Worm (Caenorhabditis elegans): Measurements from ENCODE around the gene C53A5.11.

Gene C53A5.11

ce11 chrV:14548510-14548909 lies 14.2 kb upstream of the C53A5.11 start:
- TF ChIP-seq ceh-82 (tag; optimal IDR thresholded peaks at IDR 0.05) (no peak), elt-1 (tag; optimal IDR thresholded peaks at IDR 0.05) (no peak), Y55F3AM.14 (GFP tag; optimal IDR thresholded peaks at IDR 0.05) (no peak), mbf-1 (tag; optimal IDR thresholded peaks at IDR 0.05) (no peak), C34F6.9 (tag; optimal IDR thresholded peaks at IDR 0.05) (peak; percentile 34), elt-3 (tag; optimal IDR thresholded peaks at IDR 0.05) (no peak), nhr-237 (tag; optimal IDR thresholded peaks at IDR 0.05) (no peak), fos-1 (tag; optimal IDR thresholded peaks at IDR 0.05) (peak; percentile 16), nhr-23 (tag; optimal IDR thresholded peaks at IDR 0.05) (no peak), mab-5 (tag; optimal IDR thresholded peaks at IDR 0.05) (no peak), R02D3.7 (tag; optimal IDR thresholded peaks at IDR 0.05) (no peak), ztf-11 (tag; optimal IDR thresholded peaks at IDR 0.05) (no peak), nhr-129 (tag; optimal IDR thresholded peaks at IDR 0.05) (no peak)

ce11 chrV:14556187-14556586 lies 6.5 kb upstream of the C53A5.11 start, which contains the start of gene srg-47:
Gene srg-47, minus strand, starts transcription at chrV:14556287.
- TF ChIP-seq dmd-4 (tag; optimal IDR thresholded peaks at IDR 0.05): no peak
- no peak for TF ChIP-seq ztf-4 (tag; optimal IDR thresholded peaks at IDR 0.05)
- TF ChIP-seq skn-1 (tag; optimal IDR thresholded peaks at IDR 0.05): no peak
- no peak for TF ChIP-seq ceh-16 (tag; optimal IDR thresholded peaks at IDR 0.05)
- TF ChIP-seq F13H6.1 (tag; optimal IDR thresholded peaks at IDR 0.05): no peak
- no peak for TF ChIP-seq mab-5 (tag; optimal IDR thresholded peaks at IDR 0.05)
- TF ChIP-seq lsy-2 (tag; optimal IDR thresholded peaks at IDR 0.05): no peak
- no peak for TF ChIP-seq mdl-1 (tag; optimal IDR thresholded peaks at IDR 0.05)
- TF ChIP-seq unc-62 (GFP tag; optimal IDR thresholded peaks at IDR 0.05): no peak
- no peak for TF ChIP-seq snpc-4 (tag; optimal IDR thresholded peaks at IDR 0.05)
- TF ChIP-seq sma-9 (GFP tag; optimal IDR thresholded peaks at IDR 0.05): no peak
- TF ChIP-seq sma-9 (tag; optimal IDR thresholded peaks at IDR 0.05): no peak
- TF ChIP-seq nhr-11 (tag; optimal IDR thresholded peaks at IDR 0.05): no peak
- TF ChIP-seq sma-3 (GFP tag; optimal IDR thresholded peaks at IDR 0.05): no peak
- no peak for TF ChIP-seq fos-1 (tag; optimal IDR thresholded peaks at IDR 0.05)

ce11 chrV:14558757-14559156 lies 3.9 kb upstream of the C53A5.11 start, which contains the start of gene C53A5.9:
Gene C53A5.9, minus strand, starts transcription at chrV:14558857.
- TF ChIP-seq skn-1 (tag; optimal IDR thresholded peaks at IDR 0.05) (no peak), unc-62 (GFP tag; optimal IDR thresholded peaks at IDR 0.05) (no peak), aly-2 (tag; optimal IDR thresholded peaks at IDR 0.05) (no peak), nhr-21 (tag; optimal IDR thresholded peaks at IDR 0.05) (no peak), sma-3 (GFP tag; optimal IDR thresholded peaks at IDR 0.05) (no peak), ztf-4 (tag; optimal IDR thresholded peaks at IDR 0.05) (no peak), lin-39 (tag; optimal IDR thresholded peaks at IDR 0.05) (no peak)

- TF ChIP-seq lsy-2 (tag; optimal IDR thresholded peaks at IDR 0.05): no peak
- no peak for TF ChIP-seq egl-27 (tag; optimal IDR thresholded peaks at IDR 0.05)
- TF ChIP-seq elt-3 (tag; optimal IDR thresholded peaks at IDR 0.05): no peak
- TF ChIP-seq R02D3.7 (tag; optimal IDR thresholded peaks at IDR 0.05): no peak
- no peak for TF ChIP-seq gmeb-1 (tag; optimal IDR thresholded peaks at IDR 0.05)
- no peak for TF ChIP-seq mdl-1 (tag; optimal IDR thresholded peaks at IDR 0.05)
- no peak for TF ChIP-seq unc-39 (tag; optimal IDR thresholded peaks at IDR 0.05)
- TF ChIP-seq nhr-129 (tag; optimal IDR thresholded peaks at IDR 0.05): no peak
- TF ChIP-seq unc-55 (GFP tag; optimal IDR thresholded peaks at IDR 0.05): no peak
- no peak for TF ChIP-seq nhr-77 (tag; optimal IDR thresholded peaks at IDR 0.05)
- no peak for TF ChIP-seq sma-3 (GFP tag; optimal IDR thresholded peaks at IDR 0.05)
- no peak for TF ChIP-seq zag-1 (tag; optimal IDR thresholded peaks at IDR 0.05)
- no peak for TF ChIP-seq aly-2 (tag; optimal IDR thresholded peaks at IDR 0.05)
- TF ChIP-seq ztf-1 (GFP tag; conservative IDR thresholded peaks at IDR 0.05): no peak
- no peak for TF ChIP-seq nhr-6 (tag; optimal IDR thresholded peaks at IDR 0.05)
- TF ChIP-seq lin-39 (tag; optimal IDR thresholded peaks at IDR 0.05): no peak
- no peak for TF ChIP-seq lin-11 (tag; optimal IDR thresholded peaks at IDR 0.05)
- TF ChIP-seq mab-5 (tag; optimal IDR thresholded peaks at IDR 0.05): no peak
- no peak for TF ChIP-seq Y55F3AM.14 (GFP tag; optimal IDR thresholded peaks at IDR 0.05)
- TF ChIP-seq F13H6.1 (tag; optimal IDR thresholded peaks at IDR 0.05): no peak
Measured at ce11 chrV:14559312-14559711, 3.4 kb upstream of the C53A5.11 start, which contains the start of gene srt-32. Gene srt-32, plus strand, starts transcription at chrV:14559612.
